Fruit fly (Drosophila melanogaster) whole organism, prepupa: Measurements from ENCODE around the gene eIF2Bepsilon.

ENCODE experiments used
- Blimp-1 ChIP-seq: fragments of 200-800 bp; sonication (Bioruptor generic); optimal IDR thresholded peaks from 3 replicates; lab custom pipeline; 2017; ENCODE audit warnings: missing biosample characterization, missing genetic modification characterization, mild to moderate bottlenecking, moderate library complexity, missing genetic modification reagents
- CG10631 ChIP-seq: fragments of 200-800 bp; sonication (Bioruptor generic); optimal IDR thresholded peaks from 2 replicates; lab custom pipeline; 2016; ENCODE audit warnings: missing biosample characterization, missing genetic modification characterization
- CG10669 ChIP-seq: fragments of 200-800 bp; sonication (Bioruptor generic); optimal IDR thresholded peaks from 3 replicates; lab custom pipeline; 2018; ENCODE audit warnings: missing biosample characterization, mild to moderate bottlenecking, missing genetic modification characterization, moderate library complexity
- CG11294 ChIP-seq: fragments of 200-800 bp; sonication (Bioruptor generic); IDR thresholded peaks from 2 replicates; pipeline ENCODE4 v1.3.6; 2022; ENCODE audit warnings: missing biosample characterization, missing genetic modification characterization
- CG11762 ChIP-seq: fragments of 200-800 bp; sonication (Bioruptor generic); optimal IDR thresholded peaks from 3 replicates; lab custom pipeline; 2016; ENCODE audit warnings: missing biosample characterization, missing genetic modification characterization; ENCODE audit not compliant: insufficient read depth
- CG11902 ChIP-seq: fragments of 200-800 bp; sonication (Bioruptor generic); optimal IDR thresholded peaks from 3 replicates; lab custom pipeline; 2016; ENCODE audit warnings: missing biosample characterization, missing genetic modification characterization
- CG15336 ChIP-seq: fragments of 200-800 bp; sonication (Bioruptor generic); IDR thresholded peaks from 2 replicates; pipeline ENCODE4 v1.3.6; 2022; ENCODE audit warnings: missing biosample characterization, missing genetic modification characterization
- CG1621 ChIP-seq: fragments of 200-800 bp; sonication (Bioruptor generic); optimal IDR thresholded peaks from 3 replicates; lab custom pipeline; 2018; ENCODE audit warnings: missing biosample characterization, mild to moderate bottlenecking, missing genetic modification characterization
- CG3032 ChIP-seq: fragments of 200-800 bp; optimal IDR thresholded peaks from 2 replicates; lab custom pipeline; 2019; ENCODE audit warnings: missing biosample characterization, mild to moderate bottlenecking, missing genetic modification characterization, moderate library complexity
- CG31627 ChIP-seq: fragments of 200-800 bp; sonication (Bioruptor generic); optimal IDR thresholded peaks from 3 replicates; lab custom pipeline; 2016; ENCODE audit warnings: missing biosample characterization, missing genetic modification characterization
- CG32006 ChIP-seq: fragments of 200-800 bp; sonication (Bioruptor generic); optimal IDR thresholded peaks from 3 replicates; lab custom pipeline; 2017; ENCODE audit warnings: missing biosample characterization, mild to moderate bottlenecking, missing genetic modification characterization
- CG34406 ChIP-seq: fragments of 200-800 bp; sonication (Bioruptor generic); optimal IDR thresholded peaks from 3 replicates; lab custom pipeline; 2016; ENCODE audit warnings: missing biosample characterization, missing genetic modification characterization
- CG3919 ChIP-seq: fragments of 200-800 bp; sonication (Bioruptor generic); optimal IDR thresholded peaks from 3 replicates; lab custom pipeline; 2016; ENCODE audit warnings: missing biosample characterization, missing genetic modification characterization
- CG6276 ChIP-seq: fragments of 200-800 bp; sonication (Bioruptor generic); optimal IDR thresholded peaks from 2 replicates; lab custom pipeline; 2017; ENCODE audit warnings: missing biosample characterization, mild to moderate bottlenecking, missing genetic modification characterization
- CG6792 ChIP-seq: fragments of 200-800 bp; sonication (Bioruptor generic); optimal IDR thresholded peaks from 3 replicates; lab custom pipeline; 2016; ENCODE audit warnings: missing biosample characterization, missing genetic modification characterization
- CG6808 ChIP-seq: fragments of 200-800 bp; sonication (Bioruptor generic); optimal IDR thresholded peaks from 3 replicates; lab custom pipeline; 2017; ENCODE audit warnings: missing biosample characterization, missing genetic modification characterization, mild to moderate bottlenecking, moderate library complexity, missing genetic modification reagents
- CG7368 ChIP-seq: fragments of 200-800 bp; sonication (Bioruptor generic); optimal IDR thresholded peaks from 3 replicates; lab custom pipeline; 2016; ENCODE audit warnings: missing biosample characterization, missing genetic modification characterization
- CG8119 ChIP-seq: fragments of 200-800 bp; sonication (Bioruptor generic); IDR thresholded peaks from 3 replicates; pipeline ENCODE4 v1.3.6; 2022; ENCODE audit warnings: missing biosample characterization, missing genetic modification characterization
- CG8319 ChIP-seq: fragments of 200-800 bp; sonication (Bioruptor generic); optimal IDR thresholded peaks from 3 replicates; lab custom pipeline; 2016; ENCODE audit warnings: missing biosample characterization, missing genetic modification characterization
- CG8632 ChIP-seq: fragments of 200-800 bp; sonication (Bioruptor generic); optimal IDR thresholded peaks from 3 replicates; lab custom pipeline; 2016; ENCODE audit warnings: missing biosample characterization, missing genetic modification characterization
- CG9139 ChIP-seq: fragments of 200-800 bp; sonication (Bioruptor generic); optimal IDR thresholded peaks from 3 replicates; lab custom pipeline; 2017; ENCODE audit warnings: missing biosample characterization, mild to moderate bottlenecking, missing genetic modification characterization
- Eip75B ChIP-seq: fragments of 200-800 bp; sonication (Bioruptor generic); optimal IDR thresholded peaks from 3 replicates; lab custom pipeline; 2016; ENCODE audit warnings: missing biosample characterization, missing genetic modification characterization
- Eip78C ChIP-seq: fragments of 200-800 bp; sonication (Bioruptor generic); peaks from one replicate; lab custom pipeline; 2016; ENCODE audit warnings: missing biosample characterization, missing genetic modification characterization
- Eip93F ChIP-seq: fragments of 200-800 bp; sonication (Bioruptor generic); optimal IDR thresholded peaks from 2 replicates; lab custom pipeline; 2016; ENCODE audit warnings: missing biosample characterization, mild to moderate bottlenecking, missing genetic modification characterization
- Ets96B ChIP-seq: fragments of 200-800 bp; optimal IDR thresholded peaks from 2 replicates; lab custom pipeline; 2019; ENCODE audit warnings: missing biosample characterization, mild to moderate bottlenecking, missing genetic modification characterization, moderate library complexity
- Gug ChIP-seq: fragments of 200-800 bp; sonication (Bioruptor generic); IDR thresholded peaks from 2 replicates; pipeline ENCODE4 v1.3.6; 2022; ENCODE audit warnings: missing biosample characterization, missing genetic modification characterization
- Hr38 ChIP-seq: sonication (Bioruptor generic); optimal IDR thresholded peaks from 2 replicates; lab custom pipeline; 2016; ENCODE audit warnings: missing biosample characterization, missing genetic modification characterization
- Hr39 ChIP-seq: fragments of 200-800 bp; sonication (Bioruptor generic); optimal IDR thresholded peaks from 2 replicates; lab custom pipeline; 2016; ENCODE audit warnings: missing biosample characterization, missing genetic modification characterization
- Hr4 ChIP-seq: fragments of 200-800 bp; sonication (Bioruptor generic); optimal IDR thresholded peaks from 3 replicates; lab custom pipeline; 2016; ENCODE audit warnings: missing biosample characterization, missing genetic modification characterization
- Lpt ChIP-seq: fragments of 200-800 bp; sonication (Bioruptor generic); optimal IDR thresholded peaks from 3 replicates; lab custom pipeline; 2016; ENCODE audit warnings: missing biosample characterization, missing genetic modification characterization
- Met ChIP-seq: fragments of 200-800 bp; sonication (Bioruptor generic); optimal IDR thresholded peaks from 3 replicates; lab custom pipeline; 2016; ENCODE audit warnings: missing biosample characterization, missing genetic modification characterization
- OdsH ChIP-seq: fragments of 200-800 bp; sonication (Bioruptor generic); optimal IDR thresholded peaks from 3 replicates; lab custom pipeline; 2016; ENCODE audit warnings: missing biosample characterization, missing genetic modification characterization
- Smox ChIP-seq: fragments of 200-800 bp; sonication (Bioruptor generic); optimal IDR thresholded peaks from 3 replicates; lab custom pipeline; 2016; ENCODE audit warnings: missing biosample characterization, missing genetic modification characterization
- Sox14 ChIP-seq: fragments of 200-800 bp; sonication (Bioruptor generic); optimal IDR thresholded peaks from 3 replicates; lab custom pipeline; 2016; ENCODE audit warnings: missing biosample characterization, missing genetic modification characterization
- Sox15 ChIP-seq: fragments of 200-800 bp; sonication (Bioruptor generic); optimal IDR thresholded peaks from 3 replicates; lab custom pipeline; 2016; ENCODE audit warnings: missing biosample characterization, missing genetic modification characterization
- achi ChIP-seq: fragments of 200-800 bp; sonication (Bioruptor generic); optimal IDR thresholded peaks from 3 replicates; lab custom pipeline; 2016; ENCODE audit warnings: missing biosample characterization, missing genetic modification characterization
- acj6 ChIP-seq: fragments of 200-800 bp; sonication (Bioruptor generic); optimal IDR thresholded peaks from 3 replicates; lab custom pipeline; 2016; ENCODE audit warnings: missing biosample characterization, missing genetic modification characterization
- cyc ChIP-seq: fragments of 200-800 bp; sonication (Bioruptor generic); optimal IDR thresholded peaks from 3 replicates; lab custom pipeline; 2016; ENCODE audit warnings: missing biosample characterization, missing genetic modification characterization
- dac ChIP-seq: fragments of 200-800 bp; sonication (Bioruptor generic); optimal IDR thresholded peaks from 2 replicates; lab custom pipeline; 2017; ENCODE audit warnings: missing biosample characterization, mild to moderate bottlenecking, missing genetic modification characterization
- dsx ChIP-seq: fragments of 200-800 bp; optimal IDR thresholded peaks from 3 replicates; lab custom pipeline; 2019; ENCODE audit warnings: missing biosample characterization, mild to moderate bottlenecking, missing genetic modification characterization, moderate library complexity; ENCODE audit not compliant: poor library complexity, severe bottlenecking
- esn ChIP-seq: fragments of 200-800 bp; sonication (Bioruptor generic); optimal IDR thresholded peaks from 2 replicates; lab custom pipeline; 2016; ENCODE audit warnings: missing biosample characterization, mild to moderate bottlenecking, missing genetic modification characterization, moderate library complexity
- fd59A ChIP-seq: fragments of 200-800 bp; sonication (Bioruptor generic); optimal IDR thresholded peaks from 2 replicates; lab custom pipeline; 2017; ENCODE audit warnings: missing biosample characterization, mild to moderate bottlenecking, missing genetic modification characterization, missing genetic modification reagents
- lz ChIP-seq: fragments of 200-800 bp; sonication (Bioruptor generic); optimal IDR thresholded peaks from 3 replicates; lab custom pipeline; 2016; ENCODE audit warnings: missing biosample characterization, missing genetic modification characterization
- net ChIP-seq: fragments of 200-800 bp; sonication (Bioruptor generic); optimal IDR thresholded peaks from 3 replicates; lab custom pipeline; 2016; ENCODE audit warnings: missing biosample characterization, missing genetic modification characterization
- pdm3 ChIP-seq: fragments of 200-800 bp; sonication (Bioruptor generic); optimal IDR thresholded peaks from 3 replicates; lab custom pipeline; 2016; ENCODE audit warnings: missing biosample characterization, missing genetic modification characterization
- salr ChIP-seq, 2 experiments: fragments of 200-800 bp; sonication (Bioruptor generic); optimal IDR thresholded peaks; 3 replicates each; lab custom pipeline; 2016 to 2018; ENCODE audit warnings: missing biosample characterization in 2 of 2, missing genetic modification characterization in 2 of 2, mild to moderate bottlenecking in 1 of 2
- spab ChIP-seq: fragments of 200-800 bp; sonication (Bioruptor generic); optimal IDR thresholded peaks from 2 replicates; lab custom pipeline; 2017; ENCODE audit warnings: missing biosample characterization, mild to moderate bottlenecking, missing genetic modification characterization, missing genetic modification reagents
- svp ChIP-seq: fragments of 200-800 bp; sonication (Bioruptor generic); peaks from one replicate; lab custom pipeline; 2016; ENCODE audit warnings: missing biosample characterization, missing genetic modification characterization
- vri ChIP-seq: fragments of 200-800 bp; sonication (Bioruptor generic); optimal IDR thresholded peaks from 3 replicates; lab custom pipeline; 2016; ENCODE audit warnings: missing biosample characterization, mild to moderate bottlenecking, missing genetic modification characterization

Gene eIF2Bepsilon

DNA sequence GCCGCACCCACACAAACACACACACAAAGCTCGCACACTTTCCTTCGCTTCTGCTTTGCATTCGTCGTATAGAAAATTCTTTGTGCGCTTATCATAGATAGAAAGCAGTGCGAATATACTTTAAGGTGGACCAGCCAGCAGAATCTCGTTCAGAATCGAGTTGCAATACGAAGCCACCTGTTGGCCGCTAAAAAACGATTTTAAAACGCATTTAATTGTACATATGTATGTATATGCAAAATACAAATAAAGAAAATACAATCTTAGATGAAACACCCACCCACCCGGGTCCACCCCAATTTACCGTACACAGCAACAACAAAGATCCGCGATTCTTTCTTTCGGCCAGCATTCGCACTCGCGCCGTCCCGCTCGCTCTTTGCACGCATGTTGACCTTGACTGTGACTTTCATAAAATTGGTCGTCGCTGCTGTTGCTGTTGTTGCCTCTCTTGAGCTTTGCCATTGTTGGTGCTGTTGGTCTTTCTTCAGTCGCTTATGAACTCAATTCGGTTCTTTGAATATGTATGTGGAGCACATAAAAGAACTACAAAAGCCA is 25.9 kb upstream of the eIF2Bepsilon start (continued):
- peak; percentile 77 for TF ChIP-seq fd59A (GFP tag; lab: Kevin White, UChicago)
- TF ChIP-seq Hr38 (GFP tag; lab: Kevin White, UChicago) = no peak
- peak; percentile 74 for TF ChIP-seq dac (GFP tag; lab: Kevin White, UChicago)
- TF ChIP-seq CG8632 (GFP tag; lab: Kevin White, UChicago) = peak; percentile 91
- peak; percentile 79 for TF ChIP-seq CG3032 (tag; lab: Kevin White, UChicago)
- peak; percentile 79 for TF ChIP-seq Sox15 (GFP tag; lab: Kevin White, UChicago)
- TF ChIP-seq CG3919 (GFP tag; lab: Kevin White, UChicago) = peak; percentile 92
- peak; percentile 92 for TF ChIP-seq net
- TF ChIP-seq CG15336 = peak; percentile 97
- TF ChIP-seq svp = peak; percentile 88
- peak; percentile 91 for TF ChIP-seq Met
- TF ChIP-seq OdsH = peak; percentile 89

DNA sequence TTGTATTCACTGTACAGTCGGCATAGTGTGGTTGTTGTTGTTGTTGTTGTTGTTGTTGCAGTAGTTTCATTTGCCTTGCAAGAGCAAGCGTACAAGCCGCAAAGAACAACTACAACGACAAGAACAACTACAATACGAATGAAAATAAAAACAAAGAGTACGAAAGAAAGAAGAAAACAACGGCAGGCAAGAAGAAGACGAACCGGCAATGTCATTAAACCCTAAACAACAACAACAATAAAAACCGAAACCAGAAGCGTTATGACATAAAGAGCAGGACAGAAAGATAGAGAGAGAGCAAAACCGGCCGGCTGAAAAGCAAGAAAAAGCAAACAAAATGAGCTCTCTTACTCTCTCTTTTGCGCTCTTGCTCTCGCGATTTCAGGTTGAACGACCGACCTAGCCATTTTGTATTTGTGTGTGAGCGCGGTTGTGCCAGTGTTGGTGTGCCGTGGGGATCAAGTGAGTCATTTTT is 25.3 kb upstream of the eIF2Bepsilon start:
- TF ChIP-seq CG31627 (GFP tag; lab: Kevin White, UChicago) (no peak), pdm3 (GFP tag; lab: Kevin White, UChicago) (no peak), Ets96B (tag; lab: Kevin White, UChicago) (no peak), dac (GFP tag; lab: Kevin White, UChicago) (no peak), achi (GFP tag; lab: Kevin White, UChicago) (no peak), lz (GFP tag; lab: Kevin White, UChicago) (no peak), CG11762 (GFP tag; lab: Kevin White, UChicago) (no peak), Eip93F (GFP tag; lab: Kevin White, UChicago) (no peak), CG11902 (GFP tag; lab: Kevin White, UChicago) (no peak), CG3032 (tag; lab: Kevin White, UChicago) (no peak), CG1621 (tag; lab: Kevin White, UChicago) (no peak), CG10631 (no peak), dsx (GFP tag; lab: Kevin White, UChicago) (peak; percentile 9), Eip78C (GFP tag; lab: Kevin White, UChicago) (peak; percentile 61), CG8319 (GFP tag; lab: Kevin White, UChicago) (no peak), cyc (GFP tag; lab: Kevin White, UChicago) (no peak), Eip75B (GFP tag; lab: Kevin White, UChicago) (peak; percentile 62), CG7368 (GFP tag; lab: Kevin White, UChicago) (no peak), Hr39 (GFP tag; lab: Kevin White, UChicago) (no peak), Lpt (GFP tag; lab: Kevin White, UChicago) (no peak), CG3919 (GFP tag; lab: Kevin White, UChicago) (no peak), Hr4 (no peak), CG6276 (GFP tag; lab: Kevin White, UChicago) (no peak), CG34406 (GFP tag; lab: Kevin White, UChicago) (no peak), vri (peak; percentile 99), CG11294 (GFP tag; lab: Robert Waterston, UW) (no peak), CG32006 (no peak), spab (GFP tag; lab: Kevin White, UChicago) (peak; percentile 38), Blimp-1 (GFP tag; lab: Kevin White, UChicago) (peak; percentile 17), Met (peak; percentile 33), CG9139 (GFP tag; lab: Kevin White, UChicago) (peak; percentile 18), salr (GFP tag; optimal IDR thresholded peaks at IDR 0.05; lab: Kevin White, UChicago) (peak in 1 of 2 experiments; percentile 31), CG8119 (GFP tag; lab: Robert Waterston, UW) (no peak), CG8632 (GFP tag; lab: Kevin White, UChicago) (no peak), Gug (no peak), Smox (GFP tag; lab: Kevin White, UChicago) (no peak), CG10669 (no peak), esn (GFP tag; lab: Kevin White, UChicago) (no peak), CG6792 (GFP tag; lab: Kevin White, UChicago) (peak; percentile 0), Sox15 (GFP tag; lab: Kevin White, UChicago) (no peak), OdsH (no peak), fd59A (GFP tag; lab: Kevin White, UChicago) (peak; percentile 37), CG6808 (GFP tag; lab: Kevin White, UChicago) (peak; percentile 81), Sox14 (no peak), Hr38 (GFP tag; lab: Kevin White, UChicago) (no peak), acj6 (GFP tag; lab: Kevin White, UChicago) (no peak)
